Fruit fly (Drosophila melanogaster): ENCODE data around the gene CG18302.

DNA sequence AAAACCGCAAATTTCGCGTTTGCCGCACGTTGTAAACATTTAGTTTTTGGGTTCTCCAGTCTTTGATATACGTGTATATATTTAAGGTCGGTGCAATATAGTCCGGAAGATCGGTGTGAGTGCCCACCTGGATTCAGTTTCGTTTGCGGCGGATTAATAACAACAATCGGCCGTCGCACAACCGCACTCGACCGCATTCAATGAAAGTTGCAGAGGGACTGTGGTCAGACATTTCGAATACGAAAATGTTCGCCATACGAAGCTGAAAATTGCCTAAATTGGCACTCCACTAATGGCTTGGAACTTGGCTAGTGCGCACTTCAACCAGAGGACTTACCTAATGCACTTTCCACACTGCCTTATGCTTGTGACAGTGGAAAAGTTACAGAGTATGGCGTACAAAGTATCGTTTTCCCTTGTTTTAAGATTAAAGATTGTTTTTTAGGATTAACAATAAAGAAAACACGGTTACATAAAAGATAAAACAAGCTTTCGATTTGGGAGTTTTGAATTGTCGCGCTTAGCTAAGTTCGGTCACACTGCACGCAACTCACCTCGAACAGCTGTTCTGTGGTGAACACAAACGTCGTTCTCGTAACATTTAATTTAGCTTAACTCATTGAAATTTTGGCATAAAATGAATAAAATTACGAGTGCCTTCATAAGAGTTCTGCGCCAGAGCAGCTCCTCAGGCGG, 27.4 kb upstream of the CG18302 start, which contains the start of the genes Myo31DF and CG6094:
- TF ChIP-seq psq (optimal IDR thresholded peaks at IDR 0.05) (no peak), insv (optimal IDR thresholded peaks at IDR 0.05) (no peak)

Measured in Kc167 (cell line).